Worm (Caenorhabditis elegans): ENCODE measurements around the gene odr-7.

- no peak for TF ChIP-seq blmp-1 (tag; optimal IDR thresholded peaks at IDR 0.05)
- TF ChIP-seq ces-1 (GFP tag; optimal IDR thresholded peaks at IDR 0.05), result peak; percentile 31
- no peak for TF ChIP-seq nhr-76 (tag; optimal IDR thresholded peaks at IDR 0.05)
- no peak for TF ChIP-seq lsy-2 (tag; optimal IDR thresholded peaks at IDR 0.05)
- TF ChIP-seq nhr-12 (tag; optimal IDR thresholded peaks at IDR 0.05), result no peak
- no peak for TF ChIP-seq nhr-2 (tag; optimal IDR thresholded peaks at IDR 0.05)
- TF ChIP-seq unc-62 (GFP tag; optimal IDR thresholded peaks at IDR 0.05), result peak; percentile 37
- TF ChIP-seq cnd-1 (tag; optimal IDR thresholded peaks at IDR 0.05), result peak; percentile 51
- TF ChIP-seq elt-3 (tag; optimal IDR thresholded peaks at IDR 0.05), result no peak
- TF ChIP-seq nhr-28 (tag; optimal IDR thresholded peaks at IDR 0.05), result no peak
Observed at ce11 chrX:12452143-12452570, 9.3 kb downstream of the odr-7 start.

Data from whole organism, mixed stage, embryonic.